Fruit fly (Drosophila melanogaster) whole organism, embryonic: ENCODE measurements around the gene Pkg21D.

Source experiments
- CG2712 ChIP-seq: fragments of 200-800 bp; optimal IDR thresholded peaks from 3 replicates; lab custom pipeline; 2019; ENCODE audit warnings: missing biosample characterization, mild to moderate bottlenecking, missing genetic modification characterization, moderate library complexity
- CG34224 ChIP-seq: fragments of 200-800 bp; sonication (Bioruptor generic); IDR thresholded peaks from 3 replicates; pipeline ENCODE4 v1.3.6; 2022; ENCODE audit warnings: missing biosample characterization, missing genetic modification characterization; ENCODE audit not compliant: partially characterized antibody
- CG4730 ChIP-seq: fragments of 200-800 bp; sonication (Bioruptor generic); IDR thresholded peaks from 2 replicates; pipeline ENCODE4 v1.3.6; 2022; ENCODE audit warnings: missing biosample characterization, missing genetic modification characterization
- CG7556 ChIP-seq: fragments of 200-800 bp; sonication (Bioruptor generic); optimal IDR thresholded peaks from 2 replicates; lab custom pipeline; 2017; ENCODE audit warnings: missing biosample characterization, mild to moderate bottlenecking, missing genetic modification characterization
- CTCF ChIP-seq: fragments of 200-800 bp; sonication (Bioruptor generic); optimal IDR thresholded peaks from 2 replicates; lab custom pipeline; 2017; ENCODE audit warnings: missing biosample characterization, mild to moderate bottlenecking, missing genetic modification characterization, moderate library complexity
- D19B ChIP-seq: fragments of 200-800 bp; sonication (Bioruptor generic); optimal IDR thresholded peaks from 2 replicates; lab custom pipeline; 2017; ENCODE audit warnings: missing biosample characterization, mild to moderate bottlenecking, missing genetic modification characterization
- Doc2 ChIP-seq: fragments of 200-800 bp; sonication (Bioruptor generic); IDR thresholded peaks from 2 replicates; pipeline ENCODE4 v1.3.6; 2022; ENCODE audit warnings: missing biosample characterization, missing genetic modification characterization
- PHDP ChIP-seq: fragments of 200-800 bp; sonication (Bioruptor generic); optimal IDR thresholded peaks from 3 replicates; lab custom pipeline; 2018; ENCODE audit warnings: missing biosample characterization, mild to moderate bottlenecking, missing genetic modification characterization, moderate library complexity
- Rx ChIP-seq: fragments of 200-800 bp; sonication (Bioruptor generic); IDR thresholded peaks from 2 replicates; pipeline ENCODE4 v1.3.6; 2022; ENCODE audit warnings: missing biosample characterization, missing genetic modification characterization
- ken ChIP-seq: fragments of 200-800 bp; sonication (Bioruptor generic); IDR thresholded peaks from 3 replicates; pipeline ENCODE4 v1.3.6; 2022; ENCODE audit warnings: missing biosample characterization, missing genetic modification characterization
- pfk ChIP-seq: fragments of 200-800 bp; sonication (Bioruptor generic); optimal IDR thresholded peaks from 2 replicates; lab custom pipeline; 2018; ENCODE audit warnings: missing biosample characterization, mild to moderate bottlenecking, missing genetic modification characterization, moderate library complexity
- sens ChIP-seq: fragments of 200-800 bp; sonication (Bioruptor generic); peaks from one replicate; lab custom pipeline; 2016; ENCODE audit warnings: missing biosample characterization, missing genetic modification characterization

DNA sequence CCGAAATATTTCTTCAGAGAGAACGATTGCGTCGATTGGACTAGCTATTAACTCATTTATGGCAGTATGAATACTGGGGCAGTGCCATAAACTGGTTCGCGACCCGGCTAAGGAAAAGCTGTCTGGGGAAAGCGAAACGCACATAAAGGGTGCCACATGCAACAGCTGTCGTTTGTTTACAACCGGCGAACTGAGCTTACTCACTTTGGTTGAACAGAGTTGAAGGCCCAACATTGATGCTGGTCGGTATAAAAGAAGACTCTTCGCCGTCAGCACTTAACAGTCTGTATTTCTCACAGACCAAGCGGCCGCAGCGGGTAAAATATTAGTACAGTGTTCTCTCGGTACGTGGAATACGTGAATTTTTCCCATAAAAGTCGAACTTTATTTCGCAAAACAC lies 44.8 kb downstream of the Pkg21D start:
- TF ChIP-seq ken (GFP tag; lab: Robert Waterston, UW): no peak
- TF ChIP-seq CG34224 (GFP tag; lab: Robert Waterston, UW): no peak
- no peak for TF ChIP-seq CG2712 (tag; lab: Kevin White, UChicago)
- TF ChIP-seq CTCF (GFP tag; lab: Kevin White, UChicago): peak; percentile 67
- no peak for TF ChIP-seq Doc2
- no peak for TF ChIP-seq pfk
- peak; percentile 83 for TF ChIP-seq sens (GFP tag; lab: Kevin White, UChicago)
- peak; percentile 8 for TF ChIP-seq CG7556
- TF ChIP-seq CG4730: no peak
- TF ChIP-seq Rx (GFP tag; lab: Robert Waterston, UW): no peak
- no peak for TF ChIP-seq D19B (GFP tag; lab: Kevin White, UChicago)
- no peak for TF ChIP-seq PHDP (tag; lab: Kevin White, UChicago)
